Fruit fly (Drosophila melanogaster): ENCODE results near the gene CG4238.
A peak's percentile ranks its signal among the peaks of the same experiment; 100 is the strongest.

CG4238 gene

DNA sequence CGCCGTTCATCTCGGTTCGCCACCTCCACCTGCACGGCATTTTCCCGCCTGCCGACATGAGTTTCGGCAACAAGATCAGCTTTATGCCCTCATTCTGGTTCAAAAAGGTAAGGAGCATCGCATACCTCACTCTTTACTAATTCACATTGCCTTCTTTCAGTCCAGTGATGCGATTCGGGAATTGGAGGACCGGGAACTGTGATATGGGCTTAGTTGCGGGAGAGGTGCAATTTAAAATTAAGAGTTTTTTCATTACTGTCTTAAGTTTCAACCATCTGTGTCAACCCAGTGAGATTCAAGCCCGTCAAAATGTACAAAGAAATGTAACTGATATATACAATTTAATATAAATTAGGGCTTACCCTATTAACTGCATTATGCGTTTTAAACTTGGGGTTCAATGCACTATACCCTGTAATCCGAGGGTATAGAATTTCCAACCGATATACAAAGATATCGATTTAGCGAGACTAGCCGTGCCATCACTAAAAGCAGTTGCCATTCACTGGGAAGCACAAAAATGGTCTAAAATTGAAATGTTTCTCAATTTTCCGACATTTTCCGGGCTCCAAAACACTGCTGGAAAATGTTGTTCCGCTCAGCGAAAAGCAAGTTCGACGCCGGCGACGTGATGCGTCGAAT is 27.8 kb upstream of the CG4238 start, which contains the start of gene CG7289 (continued):
- no peak for TF ChIP-seq al (GFP tag; IDR thresholded peaks at IDR 0.05)
- no peak for TF ChIP-seq ap (GFP tag; IDR thresholded peaks at IDR 0.05)
- TF ChIP-seq CG12155 (GFP tag; optimal IDR thresholded peaks at IDR 0.05) = peak; percentile 5
- peak; percentile 48; the same call in 2 of the 3 replicates for TF ChIP-seq zen2 (GFP tag; IDR thresholded peaks at IDR 0.05; ENCODE audit: partially characterized antibody)
- peak; percentile 28 for TF ChIP-seq Dp (GFP tag; optimal IDR thresholded peaks at IDR 0.05)
- no peak for TF ChIP-seq CG1647 (GFP tag; optimal IDR thresholded peaks at IDR 0.05)
- TF ChIP-seq tna (GFP tag; IDR thresholded peaks at IDR 0.05; ENCODE audit: partially characterized antibody) = peak; percentile 38; the same call in 1 of the 2 replicates
- peak; percentile 78 for TF ChIP-seq CG13287 (GFP tag; IDR thresholded peaks at IDR 0.05; ENCODE audit: partially characterized antibody)
- TF ChIP-seq so (GFP tag; IDR thresholded peaks at IDR 0.05) = peak; percentile 8; the same call in 1 of the 3 replicates
- no peak for TF ChIP-seq bigmax (GFP tag; optimal IDR thresholded peaks at IDR 0.05)
- peak; percentile 10 for TF ChIP-seq gro (GFP tag; optimal IDR thresholded peaks at IDR 0.05)
- peak; percentile 6 for TF ChIP-seq CG12659 (GFP tag; optimal IDR thresholded peaks at IDR 0.05)
- TF ChIP-seq Scr (GFP tag; IDR thresholded peaks at IDR 0.05; ENCODE audit: partially characterized antibody) = peak; percentile 65
- peak; percentile 80 for TF ChIP-seq sens (GFP tag)
- TF ChIP-seq disco-r (GFP tag; optimal IDR thresholded peaks at IDR 0.05) = no peak
- peak; percentile 25 for TF ChIP-seq CG1603 (tag; optimal IDR thresholded peaks at IDR 0.05)
- peak; percentile 49 for TF ChIP-seq bbx (GFP tag; IDR thresholded peaks at IDR 0.05; ENCODE audit: partially characterized antibody)
- peak; percentile 54; the same call in 2 of the 3 replicates for TF ChIP-seq knrl (GFP tag; IDR thresholded peaks at IDR 0.05; ENCODE audit: partially characterized antibody)
- TF ChIP-seq CG11247 (GFP tag; IDR thresholded peaks at IDR 0.05) = no peak
- TF ChIP-seq sim (GFP tag; IDR thresholded peaks at IDR 0.05) = no peak
- TF ChIP-seq amos (GFP tag; IDR thresholded peaks at IDR 0.05; ENCODE audit: partially characterized antibody) = peak; percentile 64
- TF ChIP-seq CG5953 (GFP tag; IDR thresholded peaks at IDR 0.05) = no peak
- TF ChIP-seq crc (GFP tag; optimal IDR thresholded peaks at IDR 0.05) = no peak
- TF ChIP-seq CG16813 (GFP tag; IDR thresholded peaks at IDR 0.05; ENCODE audit: partially characterized antibody) = peak; percentile 59
- TF ChIP-seq CG3726 (GFP tag; IDR thresholded peaks at IDR 0.05) = no peak
- peak; percentile 85 for TF ChIP-seq Sry-δ (GFP tag; optimal IDR thresholded peaks at IDR 0.05)
- TF ChIP-seq stwl (tag; optimal IDR thresholded peaks at IDR 0.05) = peak; percentile 75
- TF ChIP-seq BEAF-32 (GFP tag; optimal IDR thresholded peaks at IDR 0.05) = peak; percentile 67
- no peak for TF ChIP-seq Fer2 (tag; optimal IDR thresholded peaks at IDR 0.05)
- TF ChIP-seq E2f2 (GFP tag; IDR thresholded peaks at IDR 0.05) = peak; percentile 42; the same call in 1 of the 2 replicates
- 0 out of 3 replicates have a peak, but pooled peaks have one; percentile 9 for TF ChIP-seq ci (GFP tag; IDR thresholded peaks at IDR 0.05)

dm6 chr2L:1986343-1987280 is 23.0 kb upstream of the CG4238 start:
- no peak for TF ChIP-seq pros (GFP tag; optimal IDR thresholded peaks at IDR 0.05)
- no peak for TF ChIP-seq fd102C (GFP tag; optimal IDR thresholded peaks at IDR 0.05)
- TF ChIP-seq sob (GFP tag; IDR thresholded peaks at IDR 0.05) = peak; percentile 49
- no peak for TF ChIP-seq kah (GFP tag; optimal IDR thresholded peaks at IDR 0.05)
- TF ChIP-seq slbo (GFP tag; IDR thresholded peaks at IDR 0.05) = peak; percentile 82
- peak; percentile 11 for TF ChIP-seq Sox100B (GFP tag; optimal IDR thresholded peaks at IDR 0.05)
- TF ChIP-seq CG15479 (GFP tag; optimal IDR thresholded peaks at IDR 0.05) = no peak
- TF ChIP-seq Rfx (GFP tag; IDR thresholded peaks at IDR 0.05) = peak; percentile 75
- no peak for TF ChIP-seq mld (GFP tag; IDR thresholded peaks at IDR 0.05; ENCODE audit: partially characterized antibody)
- peak; percentile 27 for TF ChIP-seq Nf-YC (tag; optimal IDR thresholded peaks at IDR 0.05)
- peak; percentile 62 for TF ChIP-seq CoRest (tag; optimal IDR thresholded peaks at IDR 0.05)
- no peak for TF ChIP-seq kay (GFP tag; optimal IDR thresholded peaks at IDR 0.05)
- no peak for TF ChIP-seq Dp (GFP tag; optimal IDR thresholded peaks at IDR 0.05)
- no peak for TF ChIP-seq CG32767 (GFP tag; IDR thresholded peaks at IDR 0.05)
- TF ChIP-seq Stat92E (GFP tag; optimal IDR thresholded peaks at IDR 0.05) = no peak
- TF ChIP-seq CG9727 (GFP tag; optimal IDR thresholded peaks at IDR 0.05) = peak; percentile 47
- TF ChIP-seq CG30403 (GFP tag; optimal IDR thresholded peaks at IDR 0.05) = peak; percentile 65
